Worm (Caenorhabditis elegans) whole organism, L2 larva: Measurements from ENCODE around the gene zyg-1.
A peak's percentile ranks its signal among the peaks of the same experiment; 100 is the strongest.

Experiments
- C34F6.9 ChIP-seq: fragments of 150-350 bp; optimal IDR thresholded peaks from 2 replicates; lab custom pipeline; 2014; ENCODE audit warnings: missing biosample characterization, missing genetic modification characterization
- F13H6.1 ChIP-seq: sonication (generic microtip); optimal IDR thresholded peaks from 2 replicates; lab custom pipeline; 2016; ENCODE audit warnings: missing genetic modification characterization, missing compliant biosample characterization
- R02D3.7 ChIP-seq: fragments of 150-350 bp; optimal IDR thresholded peaks from 2 replicates; lab custom pipeline; 2014; ENCODE audit warnings: missing biosample characterization, missing genetic modification characterization
- Y55F3AM.14 ChIP-seq: fragments of 200-800 bp; sonication (Bioruptor generic); optimal IDR thresholded peaks from 2 replicates; lab custom pipeline; 2018; ENCODE audit warnings: mild to moderate bottlenecking, missing genetic modification characterization, missing compliant biosample characterization
- ZK546.5 ChIP-seq: sonication (generic microtip); optimal IDR thresholded peaks from 2 replicates; lab custom pipeline; 2017; ENCODE audit warnings: missing biosample characterization, missing genetic modification characterization
- alr-1 ChIP-seq: fragments of 150-350 bp; optimal IDR thresholded peaks from 2 replicates; lab custom pipeline; 2014; ENCODE audit warnings: missing biosample characterization, missing genetic modification characterization
- aly-2 ChIP-seq: fragments of 150-350 bp; optimal IDR thresholded peaks from 2 replicates; lab custom pipeline; 2014; ENCODE audit warnings: missing biosample characterization, missing genetic modification characterization
- ama-1 ChIP-seq: fragments of 150-350 bp; optimal IDR thresholded peaks from 2 replicates; lab custom pipeline; 2018; ENCODE audit warnings: inconsistent platforms
- blmp-1 ChIP-seq: sonication (generic microtip); optimal IDR thresholded peaks from 2 replicates; lab custom pipeline; 2017; ENCODE audit warnings: missing genetic modification characterization, mild to moderate bottlenecking, missing compliant biosample characterization, antibody characterized with exemption, moderate library complexity; ENCODE audit not compliant: insufficient read depth
- ceh-16 ChIP-seq: fragments of 150-350 bp; optimal IDR thresholded peaks from 2 replicates; lab custom pipeline; 2014; ENCODE audit warnings: missing biosample characterization, missing genetic modification characterization
- crh-2 ChIP-seq: sonication (generic microtip); optimal IDR thresholded peaks from 2 replicates; lab custom pipeline; 2017; ENCODE audit warnings: missing biosample characterization, missing genetic modification characterization
- dmd-4 ChIP-seq: sonication (generic microtip); optimal IDR thresholded peaks from 2 replicates; lab custom pipeline; 2017; ENCODE audit warnings: missing biosample characterization, missing genetic modification characterization
- elt-1 ChIP-seq: fragments of 150-350 bp; optimal IDR thresholded peaks from 2 replicates; lab custom pipeline; 2014; ENCODE audit warnings: missing biosample characterization, missing genetic modification characterization
- fos-1 ChIP-seq: fragments of 150-350 bp; optimal IDR thresholded peaks from 2 replicates; lab custom pipeline; 2014; ENCODE audit warnings: missing biosample characterization, missing genetic modification characterization
- gmeb-1 ChIP-seq: fragments of 150-350 bp; optimal IDR thresholded peaks from 2 replicates; lab custom pipeline; 2014; ENCODE audit warnings: missing biosample characterization, missing genetic modification characterization
- lin-11 ChIP-seq: fragments of 150-350 bp; sonication (generic microtip); optimal IDR thresholded peaks from 2 replicates; lab custom pipeline; 2014; ENCODE audit warnings: missing biosample characterization, missing genetic modification characterization, inconsistent platforms, mixed read lengths
- lin-13 ChIP-seq: fragments of 150-350 bp; optimal IDR thresholded peaks from 2 replicates; lab custom pipeline; 2014; ENCODE audit warnings: missing biosample characterization, missing genetic modification reagents, missing genetic modification characterization
- lsy-2 ChIP-seq, 2 experiments: fragments of 150-350 bp in 1 of 2; sonication (generic microtip) in 1 of 2; optimal IDR thresholded peaks; 2 replicates each; lab custom pipeline; 2014 to 2017; ENCODE audit warnings: missing biosample characterization in 2 of 2, missing genetic modification characterization in 2 of 2
- mbf-1 ChIP-seq: sonication (generic microtip); optimal IDR thresholded peaks from 2 replicates; lab custom pipeline; 2017; ENCODE audit warnings: missing biosample characterization, missing genetic modification characterization
- nhr-10 ChIP-seq: sonication (generic microtip); optimal IDR thresholded peaks from 2 replicates; lab custom pipeline; 2017; ENCODE audit warnings: missing biosample characterization, missing genetic modification characterization
- nhr-12 ChIP-seq: fragments of 150-350 bp; optimal IDR thresholded peaks from 2 replicates; lab custom pipeline; 2014; ENCODE audit warnings: missing biosample characterization, missing genetic modification characterization
- nhr-129 ChIP-seq: fragments of 150-350 bp; optimal IDR thresholded peaks from 2 replicates; lab custom pipeline; 2014; ENCODE audit warnings: missing biosample characterization, missing genetic modification characterization
- nhr-21 ChIP-seq: fragments of 150-350 bp; optimal IDR thresholded peaks from 2 replicates; lab custom pipeline; 2014; ENCODE audit warnings: missing biosample characterization, missing genetic modification characterization
- nhr-23 ChIP-seq: fragments of 150-350 bp; optimal IDR thresholded peaks from 2 replicates; lab custom pipeline; 2014; ENCODE audit warnings: missing biosample characterization, missing genetic modification reagents, missing genetic modification characterization
- nhr-25 ChIP-seq: fragments of 150-350 bp; sonication (generic microtip); optimal IDR thresholded peaks from 3 replicates; lab custom pipeline; 2014; ENCODE audit warnings: missing biosample characterization, missing genetic modification characterization
- peb-1 ChIP-seq: fragments of 150-350 bp; optimal IDR thresholded peaks from 2 replicates; lab custom pipeline; 2014; ENCODE audit warnings: missing biosample characterization, missing genetic modification characterization
- sem-4 ChIP-seq: fragments of 150-350 bp; optimal IDR thresholded peaks from 2 replicates; lab custom pipeline; 2014; ENCODE audit warnings: missing biosample characterization, missing genetic modification reagents, missing genetic modification characterization
- skn-1 ChIP-seq: sonication (generic microtip); optimal IDR thresholded peaks from 2 replicates; lab custom pipeline; 2017; ENCODE audit warnings: missing biosample characterization, missing genetic modification characterization
- sma-3 ChIP-seq: sonication (generic microtip); optimal IDR thresholded peaks from 2 replicates; lab custom pipeline; 2016; ENCODE audit warnings: missing genetic modification reagents, missing genetic modification characterization, missing compliant biosample characterization
- sma-9 ChIP-seq, 2 experiments: fragments of 150-350 bp in 1 of 2; sonication (generic microtip) in 1 of 2; optimal IDR thresholded peaks; 2 replicates each; lab custom pipeline; 2014 to 2016; ENCODE audit warnings: missing genetic modification characterization in 2 of 2, mild to moderate bottlenecking in 1 of 2, missing biosample characterization in 1 of 2, missing compliant biosample characterization in 1 of 2, missing genetic modification reagents in 1 of 2, moderate library complexity in 1 of 2
- unc-39 ChIP-seq: fragments of 150-350 bp; optimal IDR thresholded peaks from 2 replicates; lab custom pipeline; 2014; ENCODE audit warnings: missing biosample characterization, missing genetic modification characterization
- unc-55 ChIP-seq: fragments of 150-350 bp; sonication (generic microtip); optimal IDR thresholded peaks from 3 replicates; lab custom pipeline; 2014; ENCODE audit warnings: missing biosample characterization, missing genetic modification reagents, missing genetic modification characterization
- unc-62 ChIP-seq: fragments of 150-350 bp; optimal IDR thresholded peaks from 2 replicates; lab custom pipeline; 2014; ENCODE audit warnings: missing biosample characterization, missing genetic modification reagents, missing genetic modification characterization
- zag-1 ChIP-seq: fragments of 150-350 bp; optimal IDR thresholded peaks from 2 replicates; lab custom pipeline; 2014; ENCODE audit warnings: missing biosample characterization, missing genetic modification characterization
- ztf-4 ChIP-seq: fragments of 150-350 bp; optimal IDR thresholded peaks from 2 replicates; lab custom pipeline; 2014; ENCODE audit warnings: missing biosample characterization, missing genetic modification characterization

Gene zyg-1

ce11 chrII:5669580-5669979 is 20.0 kb downstream of the zyg-1 start, which contains the start of gene C25H3.17:
TSS of gene C25H3.17 (minus strand) at chrII:5669680.
- no peak for TF ChIP-seq nhr-129
- TF ChIP-seq lsy-2 (tag; optimal IDR thresholded peaks at IDR 0.05; lab: Kevin White, UChicago), result no peak
- no peak for TF ChIP-seq lin-13 (GFP tag; lab: Kevin White, UChicago)
- no peak for TF ChIP-seq gmeb-1
- TF ChIP-seq elt-1 (tag; lab: Kevin White, UChicago), result no peak
- TF ChIP-seq F13H6.1 (tag; lab: Kevin White, UChicago), result no peak
- TF ChIP-seq nhr-21, result no peak
- no peak for TF ChIP-seq nhr-23 (tag; lab: Kevin White, UChicago)
- TF ChIP-seq R02D3.7 (tag; lab: Kevin White, UChicago), result no peak

DNA sequence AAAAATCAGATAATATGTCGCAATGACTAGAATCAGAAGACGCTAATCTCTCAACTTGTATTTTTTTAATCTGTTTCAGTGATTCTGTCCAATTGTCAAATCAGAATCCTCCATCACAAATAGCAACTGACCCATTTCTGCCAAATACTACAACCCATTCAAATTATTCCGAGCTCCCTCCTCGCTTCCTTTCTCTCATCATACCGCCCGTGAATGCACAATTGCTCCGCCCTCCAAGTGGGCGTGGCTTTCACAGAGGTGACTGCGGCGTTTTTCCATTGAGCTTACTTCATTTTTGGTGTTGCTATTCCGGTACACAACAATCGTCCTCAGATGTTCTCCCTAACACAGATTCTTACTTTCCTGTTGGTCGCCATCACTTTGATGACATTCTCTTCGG is 31.2 kb downstream of the zyg-1 start, which contains the start of gene flp-27:
Gene flp-27, plus strand, starts transcription at position 301 of the 400 bp plus-strand sequence.
- TF ChIP-seq aly-2 (tag; lab: Kevin White, UChicago), result no peak
- TF ChIP-seq ama-1 (lab: Kevin White, UChicago), result no peak
- TF ChIP-seq Y55F3AM.14 (GFP tag; lab: Kevin White, UChicago), result no peak

DNA sequence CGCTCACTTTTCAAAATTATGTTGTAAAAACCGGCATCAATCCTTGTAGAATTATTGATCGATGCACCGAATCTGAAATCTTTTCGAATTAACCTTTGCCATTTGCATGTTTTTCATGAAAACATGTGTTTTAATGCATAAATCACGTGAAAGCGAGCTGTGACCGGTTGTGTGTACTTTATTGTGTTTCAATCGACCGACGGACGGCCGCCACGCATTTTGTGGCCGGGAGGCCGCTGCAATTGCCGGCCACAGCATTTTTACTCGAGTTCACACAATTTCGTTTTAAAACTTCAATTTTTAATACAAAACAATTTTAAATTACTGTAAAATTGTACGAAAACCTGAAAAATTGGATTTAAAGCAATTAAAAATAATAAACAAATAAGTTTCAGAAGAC is 39.4 kb downstream of the zyg-1 start, which contains the start of gene C25H3.11:
Gene C25H3.11, minus strand, starts transcription at position 82 of the 400 bp plus-strand sequence.
- peak in 1 of 2 experiments; percentile 43 for TF ChIP-seq lsy-2 (tag; optimal IDR thresholded peaks at IDR 0.05; lab: Kevin White, UChicago)
- no peak for TF ChIP-seq lin-13 (GFP tag; lab: Kevin White, UChicago)
- TF ChIP-seq unc-39, result no peak
- TF ChIP-seq Y55F3AM.14 (GFP tag; lab: Kevin White, UChicago), result no peak
- TF ChIP-seq blmp-1, result no peak
- no peak for TF ChIP-seq peb-1 (tag; lab: Kevin White, UChicago)
- no peak for TF ChIP-seq dmd-4 (tag; lab: Kevin White, UChicago)
- TF ChIP-seq mbf-1 (tag; lab: Kevin White, UChicago), result no peak
- TF ChIP-seq F13H6.1 (tag; lab: Kevin White, UChicago), result peak; percentile 13
- no peak for TF ChIP-seq zag-1 (tag; lab: Kevin White, UChicago)
- TF ChIP-seq ztf-4 (tag; lab: Kevin White, UChicago), result no peak
- TF ChIP-seq alr-1, result no peak
- no peak for TF ChIP-seq sma-9 (GFP tag; optimal IDR thresholded peaks at IDR 0.05; lab: Kevin White, UChicago)
- no peak for TF ChIP-seq sma-9 (tag; optimal IDR thresholded peaks at IDR 0.05; lab: Kevin White, UChicago)
- no peak for TF ChIP-seq nhr-10 (tag; lab: Kevin White, UChicago)
- no peak for TF ChIP-seq sem-4 (tag; lab: Kevin White, UChicago)
- TF ChIP-seq unc-55 (GFP tag; lab: Kevin White, UChicago), result peak; percentile 16
- no peak for TF ChIP-seq nhr-12 (tag; lab: Kevin White, UChicago)
- no peak for TF ChIP-seq ceh-16 (tag; lab: Kevin White, UChicago)
- TF ChIP-seq sma-3 (GFP tag; lab: Kevin White, UChicago), result peak; percentile 10
- TF ChIP-seq R02D3.7 (tag; lab: Kevin White, UChicago), result no peak
- TF ChIP-seq fos-1 (tag; lab: Kevin White, UChicago), result peak; percentile 33
- peak; percentile 59 for TF ChIP-seq crh-2 (tag; lab: Kevin White, UChicago)
- peak; percentile 41 for TF ChIP-seq nhr-25 (tag; lab: Kevin White, UChicago)
- TF ChIP-seq C34F6.9 (tag; lab: Kevin White, UChicago), result peak; percentile 47
- no peak for TF ChIP-seq aly-2 (tag; lab: Kevin White, UChicago)
- TF ChIP-seq nhr-21, result peak; percentile 21
- TF ChIP-seq lin-11 (tag; lab: Kevin White, UChicago), result no peak
- no peak for TF ChIP-seq skn-1 (tag; lab: Kevin White, UChicago)
- no peak for TF ChIP-seq ZK546.5 (tag; lab: Kevin White, UChicago)

DNA sequence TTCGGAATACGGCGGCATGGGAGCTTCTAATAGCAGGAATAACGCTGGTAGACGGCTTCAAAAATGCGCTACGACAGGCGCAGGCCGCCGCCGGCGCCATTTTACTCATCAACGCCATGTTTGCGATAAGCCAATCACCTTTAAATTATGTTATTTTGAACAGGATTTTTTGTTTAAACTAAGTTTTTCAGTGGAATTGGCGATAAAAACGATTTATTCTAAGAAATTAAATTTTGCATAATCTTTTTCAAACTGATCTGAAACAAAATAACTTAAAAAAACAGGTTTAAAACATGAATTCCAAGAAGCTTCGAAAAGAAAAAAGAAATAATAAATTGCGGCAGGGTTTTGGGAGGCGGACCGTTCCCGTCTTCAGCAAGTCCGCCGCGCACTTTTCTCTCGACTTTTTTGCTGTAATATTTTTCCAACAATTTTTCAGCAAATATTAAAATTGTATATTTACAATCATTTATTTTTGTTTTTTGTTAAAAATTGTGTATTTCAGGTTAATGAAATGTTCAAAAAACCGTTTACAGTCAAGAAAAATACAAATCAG is 41.7 kb downstream of the zyg-1 start, which contains the start of the genes ndub-5 and eif-2D:
Gene ndub-5, minus strand, starts transcription at position 138 of the 556 bp plus-strand sequence.
Gene eif-2D, plus strand, starts transcription at position 506 of the 556 bp plus-strand sequence.
- TF ChIP-seq alr-1, result no peak
- no peak for TF ChIP-seq F13H6.1 (tag; lab: Kevin White, UChicago)
- no peak for TF ChIP-seq nhr-10 (tag; lab: Kevin White, UChicago)
- TF ChIP-seq unc-62 (GFP tag; lab: Kevin White, UChicago), result no peak
- peak; percentile 11 for TF ChIP-seq C34F6.9 (tag; lab: Kevin White, UChicago)
- TF ChIP-seq elt-1 (tag; lab: Kevin White, UChicago), result no peak
- no peak for TF ChIP-seq dmd-4 (tag; lab: Kevin White, UChicago)
- no peak for TF ChIP-seq nhr-23 (tag; lab: Kevin White, UChicago)
- peak in 1 of 2 experiments; percentile 39 for TF ChIP-seq lsy-2 (tag; optimal IDR thresholded peaks at IDR 0.05; lab: Kevin White, UChicago)
- no peak for TF ChIP-seq R02D3.7 (tag; lab: Kevin White, UChicago)
